Fruit fly (Drosophila melanogaster) whole organism, adult: ENCODE results near the gene CG42450.

ENCODE experiments used
- CG11617 ChIP-seq: fragments of 200-800 bp; sonication (Bioruptor generic); optimal IDR thresholded peaks from 2 replicates; lab custom pipeline; 2017; ENCODE audit warnings: mild to moderate bottlenecking, missing biosample characterization, missing genetic modification reagents, missing genetic modification characterization
- CG12768 ChIP-seq: fragments of 200-800 bp; sonication (Bioruptor generic); optimal IDR thresholded peaks from 2 replicates; lab custom pipeline; 2017; ENCODE audit warnings: missing biosample characterization, missing genetic modification characterization, mild to moderate bottlenecking, moderate library complexity, missing genetic modification reagents
- CG14711 ChIP-seq: fragments of 200-800 bp; sonication (Bioruptor generic); optimal IDR thresholded peaks from 2 replicates; lab custom pipeline; 2018; ENCODE audit warnings: missing biosample characterization, mild to moderate bottlenecking, missing genetic modification characterization, moderate library complexity
- CG1620 ChIP-seq: fragments of 200-800 bp; sonication (Bioruptor generic); optimal IDR thresholded peaks from 2 replicates; lab custom pipeline; 2016; ENCODE audit warnings: missing biosample characterization, missing genetic modification characterization
- CG33017 ChIP-seq: fragments of 200-800 bp; sonication (Bioruptor generic); optimal IDR thresholded peaks from 2 replicates; lab custom pipeline; 2018; ENCODE audit warnings: missing biosample characterization, mild to moderate bottlenecking, missing genetic modification characterization, moderate library complexity
- CG5204 ChIP-seq: fragments of 200-800 bp; sonication (Bioruptor generic); optimal IDR thresholded peaks from 2 replicates; lab custom pipeline; 2016; ENCODE audit warnings: missing biosample characterization, missing genetic modification characterization
- CG7045 ChIP-seq: fragments of 200-800 bp; sonication (Bioruptor generic); optimal IDR thresholded peaks from 2 replicates; lab custom pipeline; 2017; ENCODE audit warnings: missing biosample characterization, mild to moderate bottlenecking, missing genetic modification characterization
- CG7101 ChIP-seq: fragments of 200-800 bp; sonication (Bioruptor generic); optimal IDR thresholded peaks from 2 replicates; lab custom pipeline; 2018; ENCODE audit warnings: missing biosample characterization, mild to moderate bottlenecking, missing genetic modification characterization, moderate library complexity
- Clk ChIP-seq: fragments of 200-800 bp; sonication (Bioruptor generic); optimal IDR thresholded peaks from 2 replicates; lab custom pipeline; 2017; ENCODE audit warnings: missing biosample characterization, missing genetic modification characterization
- Crg-1 ChIP-seq: fragments of 200-800 bp; sonication (Bioruptor generic); optimal IDR thresholded peaks from 2 replicates; lab custom pipeline; 2016; ENCODE audit warnings: missing biosample characterization, missing genetic modification characterization
- Hr96 ChIP-seq: fragments of 200-800 bp; sonication (Bioruptor generic); optimal IDR thresholded peaks from 2 replicates; lab custom pipeline; 2016; ENCODE audit warnings: missing biosample characterization, missing genetic modification characterization
- Mnt ChIP-seq: fragments of 200-800 bp; sonication (Bioruptor generic); optimal IDR thresholded peaks from 2 replicates; lab custom pipeline; 2016; ENCODE audit warnings: missing biosample characterization, mild to moderate bottlenecking, missing genetic modification characterization
- bab1 ChIP-seq: fragments of 200-800 bp; sonication (Bioruptor generic); optimal IDR thresholded peaks from 3 replicates; lab custom pipeline; 2019; ENCODE audit warnings: missing biosample characterization, mild to moderate bottlenecking, missing genetic modification characterization, moderate library complexity
- cic ChIP-seq: fragments of 200-800 bp; sonication (Bioruptor generic); optimal IDR thresholded peaks from 2 replicates; lab custom pipeline; 2017; ENCODE audit warnings: missing biosample characterization, mild to moderate bottlenecking, missing genetic modification characterization, moderate library complexity
- cnc ChIP-seq, 2 experiments: fragments of >200 bp; optimal IDR thresholded peaks; 2 replicates each; lab custom pipeline; 2017
- kay ChIP-seq: fragments of 200-800 bp; sonication (Bioruptor generic); peaks from one replicate; lab custom pipeline; 2016; ENCODE audit warnings: missing biosample characterization, missing genetic modification characterization, borderline replicate concordance
- ovo ChIP-seq: fragments of 200-800 bp; sonication (Bioruptor generic); optimal IDR thresholded peaks from 2 replicates; lab custom pipeline; 2016; ENCODE audit warnings: missing biosample characterization, missing genetic modification characterization
- pad ChIP-seq: fragments of 200-800 bp; sonication (Bioruptor generic); optimal IDR thresholded peaks from 3 replicates; lab custom pipeline; 2017; ENCODE audit warnings: missing biosample characterization, missing genetic modification characterization, mild to moderate bottlenecking, moderate library complexity, missing genetic modification reagents
- tj ChIP-seq: fragments of 200-800 bp; sonication (Bioruptor generic); optimal IDR thresholded peaks from 3 replicates; lab custom pipeline; 2017; ENCODE audit warnings: missing biosample characterization, mild to moderate bottlenecking, missing genetic modification characterization, moderate library complexity
- toe ChIP-seq: fragments of 200-800 bp; sonication (Bioruptor generic); optimal IDR thresholded peaks from 2 replicates; lab custom pipeline; 2016; ENCODE audit warnings: missing biosample characterization, missing genetic modification characterization

Gene CG42450

DNA sequence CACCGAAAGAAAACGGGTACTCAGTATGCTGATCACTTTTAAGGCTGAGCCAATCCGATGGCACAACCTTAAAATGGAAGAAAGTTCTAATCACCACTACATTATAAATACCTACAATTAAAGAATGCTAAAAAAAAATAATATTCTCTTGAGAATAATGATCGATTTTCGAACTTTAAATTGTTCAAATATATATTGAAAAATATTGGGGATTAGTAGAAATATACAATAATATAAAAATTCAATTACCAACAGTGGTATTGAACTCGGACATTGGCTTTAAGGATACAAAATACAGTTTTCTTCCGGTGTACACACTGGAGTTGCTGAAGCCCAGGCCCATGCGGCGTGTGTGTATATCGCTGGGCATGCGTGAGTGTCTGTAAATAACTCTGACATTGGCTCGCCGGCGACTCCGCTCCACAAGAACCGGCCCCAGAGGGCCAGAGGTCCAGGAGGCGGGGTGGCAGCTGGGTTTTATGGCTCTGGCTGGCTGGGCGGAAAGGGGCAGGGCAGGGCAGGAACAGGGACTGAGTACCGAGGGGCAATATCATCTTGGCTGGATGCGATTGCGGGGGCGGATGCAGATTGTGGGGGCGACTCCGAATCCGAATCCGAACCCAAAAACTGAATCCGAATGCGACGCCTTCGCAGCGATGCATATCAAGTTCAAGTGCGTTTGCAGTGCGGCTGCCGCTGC lies 37.1 kb upstream of the CG42450 start:
- TF ChIP-seq cic (GFP tag; lab: Kevin White, UChicago) = no peak
- TF ChIP-seq CG7045 (GFP tag; lab: Kevin White, UChicago) = no peak
- TF ChIP-seq tj (GFP tag; lab: Kevin White, UChicago) = no peak

DNA sequence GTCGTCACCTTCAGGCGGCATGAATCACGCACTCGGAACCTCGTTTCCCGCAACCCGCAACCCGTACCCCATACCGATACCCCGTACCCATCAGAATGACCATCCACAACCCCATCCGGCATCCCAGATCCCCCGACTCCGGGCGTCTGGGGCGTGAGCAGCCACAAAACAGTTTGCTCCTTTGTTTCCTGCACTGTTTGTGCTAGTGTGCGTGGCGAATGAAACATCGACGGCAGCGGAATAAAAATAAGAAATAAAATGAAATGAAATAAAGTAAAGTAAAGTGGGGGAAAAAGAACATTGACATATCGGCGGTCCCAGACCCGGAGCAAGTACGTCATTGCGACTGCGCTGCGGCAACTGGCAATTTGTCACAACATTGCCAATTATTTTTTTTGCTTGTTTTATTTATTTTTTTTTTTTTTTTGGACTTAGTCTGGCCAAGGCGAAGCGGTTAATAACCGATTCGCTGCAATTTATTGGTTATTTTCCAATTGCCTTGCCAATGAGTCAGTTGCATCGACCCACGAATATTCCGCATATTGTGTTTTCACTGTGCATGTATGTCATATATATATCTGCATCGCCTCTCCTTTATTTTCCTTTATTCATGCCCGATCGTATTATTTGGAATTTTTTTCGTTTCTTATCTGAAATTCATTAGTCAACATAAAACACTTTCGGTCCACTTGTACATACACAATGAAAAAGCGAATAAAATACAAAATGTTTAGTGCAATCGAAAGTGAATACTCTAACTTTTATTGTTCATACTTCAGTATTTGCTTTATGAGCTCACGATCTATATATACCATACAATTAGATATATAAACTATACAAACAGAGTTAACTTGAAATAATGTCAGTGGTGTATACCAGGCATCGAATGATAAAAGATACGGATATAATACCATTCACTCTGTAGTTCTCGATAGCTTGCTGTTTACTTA lies 35.8 kb upstream of the CG42450 start:
- TF ChIP-seq Clk (no peak), CG14711 (no peak), tj (GFP tag; lab: Kevin White, UChicago) (peak; percentile 79), kay (GFP tag; lab: Kevin White, UChicago) (no peak), CG5204 (GFP tag; lab: Kevin White, UChicago) (no peak), CG11617 (GFP tag; lab: Kevin White, UChicago) (peak; percentile 11), ovo (GFP tag; lab: Kevin White, UChicago) (no peak), Hr96 (GFP tag; lab: Kevin White, UChicago) (no peak), pad (GFP tag; lab: Kevin White, UChicago) (no peak)

DNA sequence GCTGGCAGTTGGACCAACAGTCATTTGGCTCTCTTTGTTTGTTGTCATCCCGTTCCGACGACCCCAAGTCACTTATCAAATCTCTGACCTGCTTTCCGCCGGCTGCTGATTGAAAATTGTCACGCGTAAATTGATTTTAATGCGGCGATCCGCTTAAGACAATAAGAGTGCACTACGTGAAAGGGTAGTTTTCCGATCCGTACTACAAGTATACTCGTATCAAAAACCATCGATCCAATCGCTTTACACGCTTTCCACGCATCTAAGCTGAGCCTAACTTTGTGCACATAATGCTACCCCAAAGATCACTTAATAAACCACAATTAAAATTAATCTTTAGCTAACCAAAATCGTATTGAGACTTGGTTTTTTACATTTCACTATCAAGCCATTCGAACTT lies 33.4 kb upstream of the CG42450 start:
- TF ChIP-seq CG33017 (tag; lab: Kevin White, UChicago) (no peak), Hr96 (GFP tag; lab: Kevin White, UChicago) (no peak), Mnt (GFP tag; lab: Kevin White, UChicago) (no peak), ovo (GFP tag; lab: Kevin White, UChicago) (no peak), Crg-1 (GFP tag; lab: Kevin White, UChicago) (no peak), CG7045 (GFP tag; lab: Kevin White, UChicago) (no peak)

DNA sequence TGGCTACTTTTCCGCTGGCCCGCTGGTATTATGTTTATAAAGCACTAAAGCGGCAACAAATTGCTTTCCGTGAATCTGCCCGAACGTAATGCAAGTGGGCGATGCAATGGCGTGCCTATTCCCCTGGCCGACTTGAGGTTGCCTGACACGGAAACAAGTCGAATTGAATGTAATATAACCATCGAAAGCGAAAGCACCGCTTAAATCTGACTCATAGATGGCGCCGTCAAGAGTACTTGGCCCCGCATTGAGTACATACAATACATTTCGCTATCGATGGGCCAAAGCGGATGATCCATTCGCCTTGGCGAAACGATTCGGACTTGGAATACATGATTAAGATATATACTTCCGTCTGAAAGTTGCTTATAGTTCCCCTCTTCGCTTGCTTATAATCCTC lies 32.8 kb upstream of the CG42450 start:
- TF ChIP-seq tj (GFP tag; lab: Kevin White, UChicago) (peak; percentile 23), Clk (no peak)

DNA sequence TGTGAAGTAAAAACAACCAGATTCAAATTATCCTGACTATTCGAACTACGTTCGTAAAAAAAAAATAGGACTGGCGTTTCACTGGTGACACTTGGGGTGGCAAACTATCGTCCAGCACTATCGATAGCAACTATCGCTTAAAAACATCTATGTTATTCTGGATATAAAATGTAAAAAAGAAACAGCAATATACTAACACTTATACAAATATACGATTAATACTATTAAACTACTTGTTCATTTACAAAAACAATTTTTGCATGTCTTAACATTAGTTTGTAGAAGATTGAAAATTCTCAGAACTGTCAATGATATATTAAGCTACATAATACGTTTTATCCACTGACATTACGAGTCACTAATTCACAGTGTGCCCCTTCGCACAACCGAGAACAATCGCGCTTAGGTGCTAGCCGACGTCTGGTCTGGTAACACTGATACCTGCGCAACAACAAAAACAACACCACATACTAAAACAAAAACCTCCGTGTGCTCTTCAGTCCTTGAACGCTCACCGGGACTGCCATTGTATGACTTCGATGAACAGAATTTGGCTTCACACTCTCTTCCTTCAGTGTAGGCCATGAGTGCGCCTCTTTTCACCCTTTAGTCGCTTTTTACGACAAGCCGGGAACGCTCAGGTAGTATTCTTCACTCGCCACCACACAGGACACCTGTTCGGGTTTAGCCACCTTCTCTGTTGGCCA lies 29.5 kb upstream of the CG42450 start, which contains the start of gene CG18259:
Gene CG18259 (minus strand): TSS at position 78 of the 707 bp plus-strand sequence.
- TF ChIP-seq cic (GFP tag; lab: Kevin White, UChicago) (no peak), CG1620 (GFP tag; lab: Kevin White, UChicago) (peak; percentile 10), pad (GFP tag; lab: Kevin White, UChicago) (no peak), toe (GFP tag; lab: Kevin White, UChicago) (peak; percentile 44), cnc (optimal IDR thresholded peaks at IDR 0.05; lab: Kevin White, UChicago) (no peak), CG7101 (tag; lab: Kevin White, UChicago) (no peak), Hr96 (GFP tag; lab: Kevin White, UChicago) (peak; percentile 30), ovo (GFP tag; lab: Kevin White, UChicago) (no peak), CG14711 (no peak), Mnt (GFP tag; lab: Kevin White, UChicago) (no peak), Clk (no peak), Crg-1 (GFP tag; lab: Kevin White, UChicago) (no peak), tj (GFP tag; lab: Kevin White, UChicago) (peak; percentile 19), CG12768 (GFP tag; lab: Kevin White, UChicago) (no peak), bab1 (GFP tag; lab: Kevin White, UChicago) (no peak), kay (GFP tag; lab: Kevin White, UChicago) (no peak), CG7045 (GFP tag; lab: Kevin White, UChicago) (no peak), CG5204 (GFP tag; lab: Kevin White, UChicago) (peak; percentile 1), CG33017 (tag; lab: Kevin White, UChicago) (no peak), CG11617 (GFP tag; lab: Kevin White, UChicago) (peak; percentile 11)

DNA sequence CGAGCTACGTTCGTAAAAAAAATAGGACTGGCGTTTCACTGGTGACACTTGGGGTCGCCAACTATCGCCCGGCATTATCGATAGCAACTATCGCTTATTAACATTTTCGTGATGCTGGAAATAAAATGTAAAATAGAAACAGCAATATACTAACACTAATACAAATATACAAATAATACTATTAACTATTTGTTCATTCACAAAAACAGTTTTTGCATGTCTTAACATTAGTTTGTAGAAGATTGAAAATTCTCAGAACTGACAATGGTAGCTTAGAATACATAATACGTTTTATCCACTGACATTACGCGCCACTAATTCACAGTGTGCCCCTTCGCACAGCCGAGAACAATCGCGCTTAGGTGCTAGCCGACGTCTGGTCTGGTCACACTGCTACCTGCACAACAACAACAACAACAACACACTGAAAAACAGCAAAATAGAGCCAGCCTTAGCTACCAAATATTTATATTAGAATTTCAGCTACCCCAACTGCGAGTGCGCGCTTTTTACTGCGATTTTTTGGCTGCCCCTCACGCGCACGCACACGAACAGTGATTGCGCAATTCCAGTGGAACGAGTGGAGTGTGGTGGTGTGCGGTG lies 24.9 kb upstream of the CG42450 start, which contains the start of the genes CG6961 and S6KL:
Gene CG6961 (minus strand): TSS at position 68 of the 603 bp plus-strand sequence.
Gene S6KL (plus strand): TSS at position 322 of the 603 bp plus-strand sequence.
- TF ChIP-seq Clk = no peak
- TF ChIP-seq toe (GFP tag; lab: Kevin White, UChicago) = peak; percentile 2
- no peak for TF ChIP-seq CG7101 (tag; lab: Kevin White, UChicago)
- TF ChIP-seq CG12768 (GFP tag; lab: Kevin White, UChicago) = no peak
- TF ChIP-seq CG14711 = no peak
- TF ChIP-seq tj (GFP tag; lab: Kevin White, UChicago) = peak; percentile 5
- TF ChIP-seq CG1620 (GFP tag; lab: Kevin White, UChicago) = no peak
- no peak for TF ChIP-seq pad (GFP tag; lab: Kevin White, UChicago)
- TF ChIP-seq CG5204 (GFP tag; lab: Kevin White, UChicago) = peak; percentile 18
- peak; percentile 22 for TF ChIP-seq bab1 (GFP tag; lab: Kevin White, UChicago)
- TF ChIP-seq cnc (optimal IDR thresholded peaks at IDR 0.05; lab: Kevin White, UChicago) = no peak
- no peak for TF ChIP-seq kay (GFP tag; lab: Kevin White, UChicago)
